Worm (Caenorhabditis elegans): ENCODE results near the gene clec-228.

DNA sequence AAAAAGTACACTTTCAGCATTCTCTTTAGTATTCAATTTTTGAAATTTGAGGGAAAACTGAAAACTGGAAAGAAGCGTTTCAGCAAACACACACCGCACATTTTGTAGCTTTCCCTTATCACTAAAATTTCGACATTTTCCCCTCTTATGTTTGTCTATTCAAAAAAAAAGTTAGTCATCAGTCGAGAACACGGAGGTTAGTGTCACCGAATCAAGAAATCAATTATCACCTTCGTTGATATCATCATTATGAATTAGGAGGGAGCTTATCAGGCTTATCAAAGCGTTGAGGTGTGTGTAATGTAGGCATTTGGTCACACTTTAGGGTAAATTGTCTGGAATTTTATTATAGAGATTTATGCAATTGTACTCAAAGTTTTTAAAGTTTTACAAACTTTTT, 40.7 kb downstream of the clec-228 start, which contains the start of gene cpr-3:
- TF ChIP-seq ama-1 (optimal IDR thresholded peaks at IDR 0.05) (no peak), ama-1 (GFP tag; optimal IDR thresholded peaks at IDR 0.05) (no peak), tlf-1 (GFP tag; optimal IDR thresholded peaks at IDR 0.05) (no peak), T07F8.4 (tag; optimal IDR thresholded peaks at IDR 0.05) (no peak), nhr-179 (tag; optimal IDR thresholded peaks at IDR 0.05) (no peak), snpc-1.1 (tag; optimal IDR thresholded peaks at IDR 0.05; ENCODE audit: insufficient read depth) (no peak), F52B5.7 (tag; optimal IDR thresholded peaks at IDR 0.05) (no peak), sea-2 (GFP tag; IDR thresholded peaks at IDR 0.05) (no peak), chd-7 (tag; optimal IDR thresholded peaks at IDR 0.05) (no peak), Y67H2A.10 (GFP tag; conservative IDR thresholded peaks at IDR 0.05) (no peak), mxl-1 (tag; optimal IDR thresholded peaks at IDR 0.05) (no peak), unc-130 (GFP tag; optimal IDR thresholded peaks at IDR 0.05) (no peak), lin-26 (GFP tag; IDR thresholded peaks at IDR 0.05) (no peak)
